Fruit fly (Drosophila melanogaster) whole organism, embryonic: Measurements from ENCODE around the gene CG34282.
A peak's percentile ranks its signal among the peaks of the same experiment; 100 is the strongest.

ENCODE experiments used
- CG10462 ChIP-seq: fragments of 200-800 bp; sonication (Bioruptor generic); optimal IDR thresholded peaks from 2 replicates; lab custom pipeline; 2016; ENCODE audit warnings: missing biosample characterization, missing genetic modification characterization
- CG13894 ChIP-seq: fragments of 200-800 bp; sonication (Bioruptor generic); optimal IDR thresholded peaks from 3 replicates; lab custom pipeline; 2018; ENCODE audit warnings: missing biosample characterization, mild to moderate bottlenecking, missing genetic modification characterization, moderate library complexity
- CG14441 ChIP-seq: fragments of 200-800 bp; sonication (Bioruptor generic); IDR thresholded peaks from 2 replicates; pipeline ENCODE4 v1.3.6; 2022; ENCODE audit warnings: missing biosample characterization, missing genetic modification characterization
- CG14710 ChIP-seq: fragments of 200-800 bp; sonication (Bioruptor generic); optimal IDR thresholded peaks from 3 replicates; lab custom pipeline; 2019; ENCODE audit warnings: missing biosample characterization, mild to moderate bottlenecking, missing genetic modification characterization, moderate library complexity
- CG15073 ChIP-seq: fragments of 200-800 bp; sonication (Bioruptor generic); optimal IDR thresholded peaks from 2 replicates; lab custom pipeline; 2016; ENCODE audit warnings: missing biosample characterization, missing genetic modification characterization
- CG1647 ChIP-seq: fragments of 200-800 bp; sonication (Bioruptor generic); optimal IDR thresholded peaks from 3 replicates; lab custom pipeline; 2016; ENCODE audit warnings: missing biosample characterization, missing genetic modification characterization
- CG17612 ChIP-seq: fragments of 200-800 bp; sonication (Bioruptor generic); IDR thresholded peaks from 2 replicates; pipeline ENCODE4 v1.3.6; 2022; ENCODE audit warnings: missing biosample characterization, missing genetic modification characterization
- CG17829 ChIP-seq: fragments of 200-800 bp; optimal IDR thresholded peaks from 2 replicates; lab custom pipeline; 2019; ENCODE audit warnings: missing biosample characterization, mild to moderate bottlenecking, missing genetic modification characterization, moderate library complexity
- CG2116 ChIP-seq: fragments of 200-800 bp; sonication (Bioruptor generic); optimal IDR thresholded peaks from 3 replicates; lab custom pipeline; 2018; ENCODE audit warnings: missing biosample characterization, mild to moderate bottlenecking, missing genetic modification characterization
- CG2120 ChIP-seq: fragments of 200-800 bp; sonication (Bioruptor generic); optimal IDR thresholded peaks from 3 replicates; lab custom pipeline; 2016; ENCODE audit warnings: missing biosample characterization, missing genetic modification characterization
- CG32532 ChIP-seq: fragments of 200-800 bp; sonication (Bioruptor generic); IDR thresholded peaks from 2 replicates; pipeline ENCODE4 v1.3.6; 2022; ENCODE audit warnings: missing biosample characterization, missing genetic modification characterization
- CG5180 ChIP-seq: fragments of 200-800 bp; sonication (Bioruptor generic); optimal IDR thresholded peaks from 3 replicates; lab custom pipeline; 2017; ENCODE audit warnings: missing biosample characterization, missing genetic modification characterization, mild to moderate bottlenecking, moderate library complexity, missing genetic modification reagents
- CG6854 ChIP-seq: fragments of 200-800 bp; sonication (Bioruptor generic); optimal IDR thresholded peaks from 3 replicates; lab custom pipeline; 2017; ENCODE audit warnings: missing biosample characterization, mild to moderate bottlenecking, missing genetic modification characterization
- CG9797 ChIP-seq: fragments of 200-800 bp; sonication (Bioruptor generic); optimal IDR thresholded peaks from 3 replicates; lab custom pipeline; 2018; ENCODE audit warnings: missing biosample characterization, mild to moderate bottlenecking, missing genetic modification characterization
- Chrac-16 ChIP-seq: fragments of 200-800 bp; sonication (Bioruptor generic); optimal IDR thresholded peaks from 3 replicates; lab custom pipeline; 2016; ENCODE audit warnings: missing biosample characterization, missing genetic modification characterization
- CoRest ChIP-seq: fragments of 200-800 bp; sonication (Bioruptor generic); optimal IDR thresholded peaks from 3 replicates; lab custom pipeline; 2018; ENCODE audit warnings: missing biosample characterization, mild to moderate bottlenecking, missing genetic modification characterization, moderate library complexity
- Dad ChIP-seq: fragments of 200-800 bp; sonication (Bioruptor generic); optimal IDR thresholded peaks from 3 replicates; lab custom pipeline; 2016; ENCODE audit warnings: missing biosample characterization, missing genetic modification characterization
- Dip3 ChIP-seq: fragments of 200-800 bp; sonication (Bioruptor generic); optimal IDR thresholded peaks from 3 replicates; lab custom pipeline; 2016; ENCODE audit warnings: missing biosample characterization, missing genetic modification characterization
- Dll ChIP-seq: fragments of 200-800 bp; sonication (Bioruptor generic); IDR thresholded peaks from 4 replicates; pipeline ENCODE4 v1.3.6; 2022; ENCODE audit warnings: missing biosample characterization, missing genetic modification characterization; ENCODE audit not compliant: partially characterized antibody
- Drgx ChIP-seq: fragments of 200-800 bp; sonication (Bioruptor generic); IDR thresholded peaks from 2 replicates; pipeline ENCODE4 v1.3.6; 2022; ENCODE audit warnings: missing biosample characterization, missing genetic modification characterization
- Eip74EF ChIP-seq, 2 experiments: fragments of 200-800 bp in 1 of 2; fragments of >200 bp in 1 of 2; sonication (Bioruptor generic) in 1 of 2; optimal IDR thresholded peaks; 2 replicates each; lab custom pipeline; 2017 to 2019; ENCODE audit warnings: missing biosample characterization in 2 of 2, missing genetic modification characterization in 2 of 2, mild to moderate bottlenecking in 1 of 2, moderate library complexity in 1 of 2
- H2.0 ChIP-seq: fragments of 200-800 bp; sonication (Bioruptor generic); IDR thresholded peaks from 2 replicates; pipeline ENCODE4 v1.3.6; 2022; ENCODE audit warnings: missing biosample characterization, missing genetic modification characterization
- Myb ChIP-seq: fragments of 200-800 bp; sonication (Bioruptor generic); optimal IDR thresholded peaks from 2 replicates; lab custom pipeline; 2016; ENCODE audit warnings: missing biosample characterization, missing genetic modification characterization
- Opbp ChIP-seq: fragments of 200-800 bp; sonication (Bioruptor generic); IDR thresholded peaks from 3 replicates; pipeline ENCODE4 v1.3.6; 2022; ENCODE audit warnings: missing biosample characterization, missing genetic modification characterization; ENCODE audit not compliant: partially characterized antibody
- Poxn ChIP-seq: fragments of 200-800 bp; sonication (Bioruptor generic); IDR thresholded peaks from 2 replicates; pipeline ENCODE4 v1.3.6; 2022; ENCODE audit warnings: missing biosample characterization, missing genetic modification characterization
- Sox100B ChIP-seq: fragments of 200-800 bp; sonication (Bioruptor generic); optimal IDR thresholded peaks from 3 replicates; lab custom pipeline; 2018; ENCODE audit warnings: missing biosample characterization, mild to moderate bottlenecking, missing genetic modification characterization
- Spps ChIP-seq: fragments of 200-800 bp; sonication (Bioruptor generic); optimal IDR thresholded peaks from 2 replicates; lab custom pipeline; 2018; ENCODE audit warnings: missing biosample characterization, mild to moderate bottlenecking, missing genetic modification characterization
- Sry-β ChIP-seq: fragments of 200-800 bp; sonication (Bioruptor generic); optimal IDR thresholded peaks from 2 replicates; lab custom pipeline; 2018; ENCODE audit warnings: missing biosample characterization, mild to moderate bottlenecking, missing genetic modification characterization, moderate library complexity
- TFAM ChIP-seq: fragments of 200-800 bp; sonication (Bioruptor generic); optimal IDR thresholded peaks from 2 replicates; lab custom pipeline; 2017; ENCODE audit warnings: missing biosample characterization, missing genetic modification characterization, inconsistent platforms
- ac ChIP-seq: fragments of 200-800 bp; sonication (Bioruptor generic); optimal IDR thresholded peaks from 3 replicates; lab custom pipeline; 2017; ENCODE audit warnings: missing biosample characterization, mild to moderate bottlenecking, missing genetic modification characterization
- ara ChIP-seq: fragments of 200-800 bp; sonication (Bioruptor generic); IDR thresholded peaks from 2 replicates; pipeline ENCODE4 v1.3.6; 2022; ENCODE audit warnings: missing biosample characterization, missing genetic modification characterization
- crc ChIP-seq: fragments of 200-800 bp; sonication (Bioruptor generic); optimal IDR thresholded peaks from 2 replicates; lab custom pipeline; 2016; ENCODE audit warnings: missing biosample characterization, missing genetic modification characterization
- dysf ChIP-seq: fragments of 200-800 bp; sonication (Bioruptor generic); IDR thresholded peaks from 3 replicates; pipeline ENCODE4 v1.3.6; 2022; ENCODE audit warnings: missing biosample characterization, missing genetic modification characterization
- h ChIP-seq: fragments of >200 bp; optimal IDR thresholded peaks from 2 replicates; lab custom pipeline; 2017
- hb ChIP-seq: fragments of 200-800 bp; sonication (Bioruptor generic); IDR thresholded peaks from 3 replicates; pipeline ENCODE4 v1.3.6; 2022; ENCODE audit warnings: missing biosample characterization, missing genetic modification characterization; ENCODE audit not compliant: partially characterized antibody
- hkb ChIP-seq, 2 experiments: fragments of 200-800 bp in 1 of 2; fragments of >200 bp in 1 of 2; sonication (Bioruptor generic) in 1 of 2; IDR thresholded peaks in 1 of 2; optimal IDR thresholded peaks in 1 of 2; 2 replicates each; pipeline versions ENCODE4 v1.3.6 to Lab custom; 2017 to 2022; ENCODE audit warnings: missing biosample characterization in 1 of 2, missing genetic modification characterization in 1 of 2
- insv ChIP-seq, 2 experiments: fragments of 200-800 bp; sonication (Bioruptor generic); optimal IDR thresholded peaks; 3 replicates each; lab custom pipeline; 2016 to 2018; ENCODE audit warnings: missing biosample characterization in 2 of 2, missing genetic modification characterization in 2 of 2
- ken ChIP-seq: fragments of 200-800 bp; sonication (Bioruptor generic); IDR thresholded peaks from 3 replicates; pipeline ENCODE4 v1.3.6; 2022; ENCODE audit warnings: missing biosample characterization, missing genetic modification characterization
- lola ChIP-seq, 3 experiments: fragments of >200 bp in 2 of 3; fragments of 200-800 bp in 1 of 3; sonication (Bioruptor generic) in 1 of 3; optimal IDR thresholded peaks; 2 replicates each; lab custom pipeline; 2017 to 2019; ENCODE audit warnings: missing biosample characterization in 3 of 3, missing genetic modification characterization in 3 of 3, mild to moderate bottlenecking in 1 of 3, moderate library complexity in 1 of 3
- prd ChIP-seq, 3 experiments: fragments of >200 bp in 2 of 3; fragments of 200-800 bp in 1 of 3; sonication (Bioruptor generic) in 1 of 3; optimal IDR thresholded peaks in 2 of 3; IDR thresholded peaks in 1 of 3; 2 replicates in 2 of 3; 3 replicates in 1 of 3; pipeline versions ENCODE4 v1.3.6 to Lab custom; 2017 to 2022; ENCODE audit warnings: missing biosample characterization in 1 of 3, missing genetic modification characterization in 1 of 3
- row ChIP-seq: fragments of 200-800 bp; sonication (Bioruptor generic); IDR thresholded peaks from 3 replicates; pipeline ENCODE4 v1.3.6; 2022; ENCODE audit warnings: missing biosample characterization, missing genetic modification characterization
- sens ChIP-seq: fragments of 200-800 bp; sonication (Bioruptor generic); peaks from one replicate; lab custom pipeline; 2016; ENCODE audit warnings: missing biosample characterization, missing genetic modification characterization
- so ChIP-seq: fragments of 200-800 bp; sonication (Bioruptor generic); IDR thresholded peaks from 3 replicates; pipeline ENCODE4 v1.3.6; 2022; ENCODE audit warnings: missing biosample characterization, missing genetic modification characterization
- stc ChIP-seq: fragments of 200-800 bp; sonication (Bioruptor generic); IDR thresholded peaks from 2 replicates; pipeline ENCODE4 v1.3.6; 2022; ENCODE audit warnings: missing biosample characterization, missing genetic modification characterization
- tna ChIP-seq: fragments of 200-800 bp; sonication (Bioruptor generic); IDR thresholded peaks from 2 replicates; pipeline ENCODE4 v1.3.6; 2022; ENCODE audit warnings: missing biosample characterization, missing genetic modification characterization; ENCODE audit not compliant: partially characterized antibody
- ttk ChIP-seq: fragments of 200-800 bp; sonication (Bioruptor generic); IDR thresholded peaks from 2 replicates; pipeline ENCODE4 v2.1.2; 2022; ENCODE audit warnings: missing biosample characterization, missing genetic modification characterization
- tup ChIP-seq: fragments of 200-800 bp; sonication (Bioruptor generic); optimal IDR thresholded peaks from 2 replicates; lab custom pipeline; 2016; ENCODE audit warnings: missing biosample characterization, mild to moderate bottlenecking, missing genetic modification characterization, moderate library complexity
- unpg ChIP-seq: fragments of 200-800 bp; sonication (Bioruptor generic); optimal IDR thresholded peaks from 3 replicates; lab custom pipeline; 2018; ENCODE audit warnings: missing biosample characterization, mild to moderate bottlenecking, missing genetic modification characterization, moderate library complexity
- vnd ChIP-seq: fragments of 200-800 bp; sonication (Bioruptor generic); IDR thresholded peaks from 3 replicates; pipeline ENCODE4 v1.3.6; 2022; ENCODE audit warnings: missing biosample characterization, missing genetic modification characterization; ENCODE audit not compliant: partially characterized antibody

The CG34282 gene

DNA sequence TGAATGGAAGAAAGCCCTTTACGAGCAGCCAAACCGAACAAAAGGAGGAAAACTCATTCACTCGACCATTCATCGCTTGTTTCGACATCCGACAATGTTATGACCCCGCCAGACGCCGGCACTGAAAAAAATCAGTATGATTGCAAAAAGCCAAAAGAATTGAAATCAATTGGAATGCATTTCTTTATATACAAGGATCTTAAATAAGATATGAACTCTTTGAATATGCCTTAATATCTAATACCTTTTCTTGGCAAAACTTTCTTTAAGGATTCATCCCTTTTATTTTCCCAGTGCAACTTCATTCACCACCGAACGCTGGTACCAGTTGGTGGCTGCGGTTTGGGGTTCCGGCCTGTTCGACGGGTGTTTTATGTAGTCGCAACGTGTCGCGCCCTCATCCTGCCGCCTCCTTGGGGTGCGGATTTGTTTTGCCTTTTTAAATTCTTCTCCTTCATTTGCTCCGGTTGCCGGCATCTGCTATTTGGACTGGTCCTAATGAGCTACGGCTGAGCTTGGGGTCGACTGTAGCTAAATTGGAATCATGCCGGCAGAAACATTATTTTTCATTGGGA lies 24.8 kb downstream of the CG34282 start (continued):
- no peak for TF ChIP-seq prd (optimal IDR thresholded peaks at IDR 0.05; lab: Kevin White, UChicago)
- TF ChIP-seq prd (GFP tag; IDR thresholded peaks at IDR 0.05; lab: Robert Waterston, UW) = peak; percentile 87
- TF ChIP-seq Dip3 (GFP tag; lab: Kevin White, UChicago) = peak; percentile 79
- TF ChIP-seq Dad (GFP tag; lab: Kevin White, UChicago) = peak; percentile 83
- TF ChIP-seq CoRest = peak; percentile 89
- peak; percentile 59 for TF ChIP-seq Myb (GFP tag; lab: Kevin White, UChicago)
- no peak for TF ChIP-seq Sry-β (GFP tag; lab: Kevin White, UChicago)
- TF ChIP-seq h (lab: Kevin White, UChicago) = no peak
- peak; percentile 81 for TF ChIP-seq ken
- no peak; the same call in none of the 2 replicates for TF ChIP-seq ttk (GFP tag; lab: Robert Waterston, UW)
- peak; percentile 76 for TF ChIP-seq CG1647
- TF ChIP-seq Drgx (GFP tag; lab: Robert Waterston, UW) = no peak
- TF ChIP-seq CG32532 = peak; percentile 87
- TF ChIP-seq unpg (GFP tag; lab: Kevin White, UChicago) = peak; percentile 87
- peak; percentile 78 for TF ChIP-seq stc
- peak; percentile 73 for TF ChIP-seq Chrac-16
- TF ChIP-seq so (GFP tag; lab: Robert Waterston, UW) = peak; percentile 66; the same call in 2 of the 3 replicates
- peak; percentile 92 for TF ChIP-seq row
- TF ChIP-seq tna (GFP tag; lab: Robert Waterston, UW) = no peak
- no peak for TF ChIP-seq Dll (GFP tag; lab: Robert Waterston, UW)
- TF ChIP-seq crc (GFP tag; lab: Kevin White, UChicago) = peak; percentile 74
- TF ChIP-seq CG10462 (GFP tag; lab: Kevin White, UChicago) = peak; percentile 55
- TF ChIP-seq CG15073 = peak; percentile 29
- no peak for TF ChIP-seq hkb (optimal IDR thresholded peaks at IDR 0.05; lab: Kevin White, UChicago)
- TF ChIP-seq hkb (GFP tag; IDR thresholded peaks at IDR 0.05; lab: Robert Waterston, UW) = peak; percentile 90
- TF ChIP-seq CG17612 (GFP tag; lab: Robert Waterston, UW) = no peak
- TF ChIP-seq Sox100B (GFP tag; lab: Kevin White, UChicago) = peak; percentile 84
- TF ChIP-seq dysf (GFP tag; lab: Robert Waterston, UW) = peak; percentile 87
- TF ChIP-seq Eip74EF (GFP tag; optimal IDR thresholded peaks at IDR 0.05; lab: Kevin White, UChicago) = peak in 1 of 2 experiments; percentile 79
- peak; percentile 78 for TF ChIP-seq ara (GFP tag; lab: Robert Waterston, UW)
- TF ChIP-seq insv (GFP tag; optimal IDR thresholded peaks at IDR 0.05; lab: Kevin White, UChicago) = peak in 1 of 2 experiments; percentile 53
- peak; percentile 8 for TF ChIP-seq CG2116 (GFP tag; lab: Kevin White, UChicago)
- peak; percentile 26 for TF ChIP-seq TFAM (GFP tag; lab: Kevin White, UChicago)
- peak; percentile 93 for TF ChIP-seq CG2120 (GFP tag; lab: Kevin White, UChicago)
- no peak for TF ChIP-seq Opbp (GFP tag; lab: Robert Waterston, UW)
- no peak for TF ChIP-seq Poxn (GFP tag; lab: Robert Waterston, UW)
- TF ChIP-seq ac (GFP tag; lab: Kevin White, UChicago) = no peak
- peak; percentile 31 for TF ChIP-seq Spps
- TF ChIP-seq hb (GFP tag; lab: Robert Waterston, UW) = no peak
- TF ChIP-seq CG5180 (GFP tag; lab: Kevin White, UChicago) = peak; percentile 87
- TF ChIP-seq CG17829 (tag; lab: Kevin White, UChicago) = peak; percentile 88
- TF ChIP-seq H2.0 (GFP tag; lab: Robert Waterston, UW) = peak; percentile 73
- peak; percentile 74 for TF ChIP-seq CG14710 (tag; lab: Kevin White, UChicago)
- peak; percentile 84; the same call in 1 of the 2 replicates for TF ChIP-seq CG14441 (GFP tag; lab: Robert Waterston, UW)
- peak; percentile 94 for TF ChIP-seq CG13894 (tag; lab: Kevin White, UChicago)
- TF ChIP-seq tup (GFP tag; lab: Kevin White, UChicago) = peak; percentile 59
- no peak for TF ChIP-seq CG9797 (GFP tag; lab: Kevin White, UChicago)
- TF ChIP-seq CG6854 (GFP tag; lab: Kevin White, UChicago) = peak; percentile 86
- no peak for TF ChIP-seq vnd (GFP tag; lab: Robert Waterston, UW)
- peak in 1 of 3 experiments; percentile 63 for TF ChIP-seq lola (GFP tag; optimal IDR thresholded peaks at IDR 0.05; lab: Kevin White, UChicago)
- peak; percentile 96 for TF ChIP-seq sens (GFP tag; lab: Kevin White, UChicago)
